Worm (Caenorhabditis elegans): ENCODE results near the gene C29F9.9.
A peak's percentile ranks its signal among the peaks of the same experiment; 100 is the strongest.

Gene C29F9.9

ce11 chrIII:94759-95330, 3.9 kb downstream of the C29F9.9 start, which contains the start of gene pat-4:
Gene pat-4, minus strand, starts transcription at chrIII:94809.
- TF ChIP-seq sdz-12 (GFP tag; optimal IDR thresholded peaks at IDR 0.05) (no peak), daf-16 (GFP tag; optimal IDR thresholded peaks at IDR 0.05) (no peak), daf-16 (tag; optimal IDR thresholded peaks at IDR 0.05) (peak; percentile 21), madf-9 (GFP tag; conservative IDR thresholded peaks at IDR 0.05) (no peak), rbr-2 (tag; optimal IDR thresholded peaks at IDR 0.05) (peak; percentile 2), hmg-1.1 (GFP tag; IDR thresholded peaks at IDR 0.05) (peak; percentile 91), lsy-2 (tag; optimal IDR thresholded peaks at IDR 0.05) (peak in 1 of 2 experiments; percentile 36), aha-1 (tag) (peak; percentile 16), mxl-3 (GFP tag; optimal IDR thresholded peaks at IDR 0.05) (peak; percentile 64), pha-4 (GFP tag; IDR thresholded peaks at IDR 0.05) (0 out of 2 replicates have a peak, but pooled peaks have one; percentile 31), pha-4 (tag; optimal IDR thresholded peaks at IDR 0.05) (no peak), dmd-8 (GFP tag; IDR thresholded peaks at IDR 0.05) (0 out of 2 replicates have a peak, but pooled peaks have one; percentile 28), mes-2 (tag; optimal IDR thresholded peaks at IDR 0.05; ENCODE audit: poor library complexity, severe bottlenecking) (peak; percentile 33), mdl-1 (tag; optimal IDR thresholded peaks at IDR 0.05) (peak in 1 of 2 experiments; percentile 39), hlh-11 (tag; optimal IDR thresholded peaks at IDR 0.05) (peak; percentile 17), unc-62 (GFP tag; optimal IDR thresholded peaks at IDR 0.05 in 1 of 2) (peak in 1 of 2 experiments; percentile 55), unc-62 (tag; optimal IDR thresholded peaks at IDR 0.05) (no peak), mep-1 (tag; optimal IDR thresholded peaks at IDR 0.05) (peak; percentile 42), F49E8.2 (tag; optimal IDR thresholded peaks at IDR 0.05; ENCODE audit: borderline replicate concordance) (no peak), egl-27 (tag; optimal IDR thresholded peaks at IDR 0.05) (no peak), nhr-6 (tag; optimal IDR thresholded peaks at IDR 0.05) (peak; percentile 12), dve-1 (tag; optimal IDR thresholded peaks at IDR 0.05; ENCODE audit: insufficient read depth) (peak; percentile 22), php-3 (GFP tag; IDR thresholded peaks at IDR 0.05) (no peak)

- TF ChIP-seq lim-7 (GFP tag; IDR thresholded peaks at IDR 0.05) (no peak), hlh-30 (tag; optimal IDR thresholded peaks at IDR 0.05; ENCODE audit: insufficient read depth) (no peak), mep-1 (tag; optimal IDR thresholded peaks at IDR 0.05) (no peak), egl-27 (tag; optimal IDR thresholded peaks at IDR 0.05) (no peak), php-3 (GFP tag; IDR thresholded peaks at IDR 0.05) (no peak), nhr-48 (tag; optimal IDR thresholded peaks at IDR 0.05) (no peak), egl-43 (GFP tag; IDR thresholded peaks at IDR 0.05) (no peak), ceh-44 (GFP tag; IDR thresholded peaks at IDR 0.05) (no peak), lsy-2 (tag; optimal IDR thresholded peaks at IDR 0.05) (no peak), madf-9 (GFP tag; conservative IDR thresholded peaks at IDR 0.05) (no peak), Y75B8A.6 (GFP tag; IDR thresholded peaks at IDR 0.05) (no peak)
Measured at ce11 chrIII:92247-92646, 6.5 kb downstream of the C29F9.9 start.

- TF ChIP-seq zfp-2 (tag; optimal IDR thresholded peaks at IDR 0.05): no peak
- peak; percentile 93 for TF ChIP-seq Y48G9A.11 (GFP tag; IDR thresholded peaks at IDR 0.05)
- TF ChIP-seq lir-3 (tag; optimal IDR thresholded peaks at IDR 0.05): peak; percentile 39
- peak; percentile 47; the same call in 1 of the 2 replicates for TF ChIP-seq lin-1 (GFP tag; IDR thresholded peaks at IDR 0.05)
- no peak for TF ChIP-seq ZK546.5 (tag; optimal IDR thresholded peaks at IDR 0.05)
- TF ChIP-seq unc-130 (GFP tag; optimal IDR thresholded peaks at IDR 0.05): peak; percentile 61
- TF ChIP-seq zip-2 (tag; optimal IDR thresholded peaks at IDR 0.05): peak; percentile 11
- TF ChIP-seq F49E8.2 (tag; optimal IDR thresholded peaks at IDR 0.05; ENCODE audit: borderline replicate concordance): peak; percentile 88
- TF ChIP-seq Y105C5A.15 (GFP tag; IDR thresholded peaks at IDR 0.05): peak; percentile 78; the same call in 1 of the 2 replicates
- TF ChIP-seq ceh-20 (GFP tag; IDR thresholded peaks at IDR 0.05): 0 out of 2 replicates have a peak, but pooled peaks have one; percentile 44
- TF ChIP-seq dmd-6 (GFP tag; IDR thresholded peaks at IDR 0.05): peak; percentile 40
- no peak for TF ChIP-seq Y75B8A.6 (GFP tag; IDR thresholded peaks at IDR 0.05)
- TF ChIP-seq mxl-3 (GFP tag; optimal IDR thresholded peaks at IDR 0.05): no peak
- peak; percentile 50 for TF ChIP-seq Y5F2A.4 (GFP tag; optimal IDR thresholded peaks at IDR 0.05)
- peak; percentile 51; the same call in 1 of the 2 replicates for TF ChIP-seq zfp-3 (GFP tag; conservative IDR thresholded peaks at IDR 0.05)
- peak in 1 of 2 experiments; percentile 75 for TF ChIP-seq daf-16 (GFP tag; optimal IDR thresholded peaks at IDR 0.05)
- TF ChIP-seq daf-16 (tag; optimal IDR thresholded peaks at IDR 0.05): peak; percentile 41
- peak; percentile 52 for TF ChIP-seq nhr-102 (tag; optimal IDR thresholded peaks at IDR 0.05)
- TF ChIP-seq hlh-30 (tag; optimal IDR thresholded peaks at IDR 0.05; ENCODE audit: insufficient read depth): peak; percentile 60
- TF ChIP-seq nhr-11 (tag; optimal IDR thresholded peaks at IDR 0.05): no peak
- peak; percentile 69 for TF ChIP-seq mep-1 (tag; optimal IDR thresholded peaks at IDR 0.05)
- TF ChIP-seq snpc-1.2 (GFP tag; IDR thresholded peaks at IDR 0.05): peak; percentile 71
- TF ChIP-seq pha-4 (GFP tag; IDR thresholded peaks at IDR 0.05): peak; percentile 87
- no peak for TF ChIP-seq pha-4 (tag; optimal IDR thresholded peaks at IDR 0.05)
- TF ChIP-seq nhr-6 (tag; optimal IDR thresholded peaks at IDR 0.05): no peak
- no peak for TF ChIP-seq egl-27 (tag; optimal IDR thresholded peaks at IDR 0.05)
- 0 out of 2 replicates have a peak, but pooled peaks have one; percentile 47 for TF ChIP-seq nhr-42 (GFP tag; IDR thresholded peaks at IDR 0.05)
Measured at ce11 chrIII:89155-89554, 9.6 kb downstream of the C29F9.9 start.

Data from whole organism, L4 larva.